Fruit fly (Drosophila melanogaster): Measurements from ENCODE around the gene bab2.

DNA sequence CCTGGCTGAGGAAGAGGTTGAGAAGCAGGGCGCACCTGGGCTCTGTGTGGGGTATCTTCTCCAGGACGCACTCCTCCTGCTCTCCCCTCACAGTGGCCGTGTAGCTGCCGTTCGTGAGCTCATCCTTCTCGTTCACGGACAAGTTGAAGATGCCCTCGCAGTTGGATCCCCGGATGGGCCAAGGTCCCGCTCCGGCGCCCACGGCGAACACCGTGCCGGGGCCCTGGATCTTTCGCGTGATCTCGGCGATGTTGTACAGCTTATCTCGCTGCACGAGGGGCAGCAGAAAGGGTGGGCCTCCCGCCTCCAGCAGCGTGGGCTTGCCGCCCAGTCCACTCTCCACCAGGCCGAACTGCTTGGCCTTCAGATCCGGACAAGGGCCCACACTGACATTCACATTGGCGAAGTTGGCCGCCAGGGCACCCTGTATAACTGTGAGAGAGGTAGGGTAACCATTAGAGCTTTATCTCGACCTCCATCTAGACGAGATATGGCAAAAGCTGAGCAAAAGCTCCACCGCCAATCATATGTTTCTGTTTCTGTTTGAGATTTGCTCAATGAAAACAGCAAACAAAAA lies 26.9 kb upstream of the bab2 start:
- TF ChIP-seq CG10348 (GFP tag; IDR thresholded peaks at IDR 0.05) (no peak), Pif1A (GFP tag; optimal IDR thresholded peaks at IDR 0.05) (no peak), CG9948 (tag; optimal IDR thresholded peaks at IDR 0.05) (no peak), CG15710 (tag; optimal IDR thresholded peaks at IDR 0.05) (no peak), CG8159 (tag; optimal IDR thresholded peaks at IDR 0.05) (no peak), CG4496 (GFP tag; IDR thresholded peaks at IDR 0.05) (peak; percentile 52; the same call in 2 of the 3 replicates), CG17806 (tag; optimal IDR thresholded peaks at IDR 0.05) (no peak), EcR (GFP tag; optimal IDR thresholded peaks at IDR 0.05) (no peak), CG8301 (tag; optimal IDR thresholded peaks at IDR 0.05) (no peak)

All from whole organism, pupa.